Fruit fly (Drosophila melanogaster): ENCODE results near the gene TM9SF4.

DNA sequence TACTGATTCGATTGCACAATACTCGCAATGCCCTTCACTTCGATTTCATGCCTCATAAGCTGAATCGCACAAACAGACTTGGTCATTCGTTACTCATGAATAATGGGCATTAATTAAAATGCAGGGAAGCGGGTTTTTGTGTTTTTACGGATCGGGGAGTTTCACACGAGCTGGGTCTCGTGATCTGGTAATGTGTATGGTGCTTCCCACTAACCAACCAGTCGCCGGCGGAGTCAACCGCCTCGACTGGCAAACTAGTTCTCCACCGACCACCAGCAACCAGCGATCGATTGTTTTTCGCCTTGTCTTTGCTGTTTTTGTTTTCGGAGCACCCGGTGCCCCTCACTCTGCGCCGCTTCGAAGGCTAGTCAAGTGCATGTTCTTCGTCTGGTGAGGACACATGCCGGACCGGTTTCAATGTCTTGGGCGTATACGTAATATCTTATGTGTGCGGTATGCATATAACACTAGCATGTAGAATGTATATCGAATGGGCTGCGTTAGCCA is 57.9 kb downstream of the TM9SF4 start:
- TF ChIP-seq insv (optimal IDR thresholded peaks at IDR 0.05) (no peak), psq (optimal IDR thresholded peaks at IDR 0.05) (no peak), h (optimal IDR thresholded peaks at IDR 0.05) (no peak), Sin3A (optimal IDR thresholded peaks at IDR 0.05) (no peak), Myc (optimal IDR thresholded peaks at IDR 0.05) (no peak), ttk (optimal IDR thresholded peaks at IDR 0.05) (no peak)
